3 worm cellular contexts compared by ENCODE assay signal in genomic region chrV:2207527-2207926, ce11.
TF ChIP-seq lines count a peak whose summit lies in the region.

No protein-coding gene starts in this region.

TF ChIP-seq in whole organism, L3 larva, 47 proteins besides CTCF, POLR2A, EP300 and RAD21:
- TF ChIP-seq nfya-1 (tag; optimal IDR thresholded peaks at IDR 0.05; lab: Kevin White, UChicago; ENCODE audit: insufficient read depth) (peak; percentile 84), nhr-12 (tag; optimal IDR thresholded peaks at IDR 0.05; lab: Kevin White, UChicago) (no peak)

TF ChIP-seq in whole organism, late embryonic, 69 proteins besides CTCF, POLR2A, EP300 and RAD21:
- peak; percentile 92 for TF ChIP-seq nfya-1 (tag; optimal IDR thresholded peaks at IDR 0.05; lab: Kevin White, UChicago)
- no peak for TF ChIP-seq dmd-4 (tag; optimal IDR thresholded peaks at IDR 0.05; lab: Kevin White, UChicago; ENCODE audit: borderline replicate concordance)
- no peak for TF ChIP-seq mec-3 (tag; optimal IDR thresholded peaks at IDR 0.05; lab: Kevin White, UChicago; ENCODE audit: borderline replicate concordance)

TF ChIP-seq in whole organism, young adult, 124 proteins besides CTCF, POLR2A, EP300 and RAD21:
- TF ChIP-seq ekl-4 (GFP tag; IDR thresholded peaks at IDR 0.05; lab: Robert Waterston, UW) (no peak), nfyb-1 (GFP tag; IDR thresholded peaks at IDR 0.05; lab: Robert Waterston, UW) (0 out of 2 replicates have a peak, but pooled peaks have one; percentile 34)
